Fruit fly (Drosophila melanogaster) whole organism, adult: Measurements from ENCODE around the gene CG32588.

Source experiments
- CG33017 ChIP-seq: fragments of 200-800 bp; sonication (Bioruptor generic); optimal IDR thresholded peaks from 2 replicates; lab custom pipeline; 2018; ENCODE audit warnings: missing biosample characterization, mild to moderate bottlenecking, missing genetic modification characterization, moderate library complexity
- Hr96 ChIP-seq: fragments of 200-800 bp; sonication (Bioruptor generic); optimal IDR thresholded peaks from 2 replicates; lab custom pipeline; 2016; ENCODE audit warnings: missing biosample characterization, missing genetic modification characterization
- Mnt ChIP-seq: fragments of 200-800 bp; sonication (Bioruptor generic); optimal IDR thresholded peaks from 2 replicates; lab custom pipeline; 2016; ENCODE audit warnings: missing biosample characterization, mild to moderate bottlenecking, missing genetic modification characterization
- kay ChIP-seq: fragments of 200-800 bp; sonication (Bioruptor generic); peaks from one replicate; lab custom pipeline; 2016; ENCODE audit warnings: missing biosample characterization, missing genetic modification characterization, borderline replicate concordance
- tj ChIP-seq: fragments of 200-800 bp; sonication (Bioruptor generic); optimal IDR thresholded peaks from 3 replicates; lab custom pipeline; 2017; ENCODE audit warnings: missing biosample characterization, mild to moderate bottlenecking, missing genetic modification characterization, moderate library complexity
- toe ChIP-seq: fragments of 200-800 bp; sonication (Bioruptor generic); optimal IDR thresholded peaks from 2 replicates; lab custom pipeline; 2016; ENCODE audit warnings: missing biosample characterization, missing genetic modification characterization

DNA sequence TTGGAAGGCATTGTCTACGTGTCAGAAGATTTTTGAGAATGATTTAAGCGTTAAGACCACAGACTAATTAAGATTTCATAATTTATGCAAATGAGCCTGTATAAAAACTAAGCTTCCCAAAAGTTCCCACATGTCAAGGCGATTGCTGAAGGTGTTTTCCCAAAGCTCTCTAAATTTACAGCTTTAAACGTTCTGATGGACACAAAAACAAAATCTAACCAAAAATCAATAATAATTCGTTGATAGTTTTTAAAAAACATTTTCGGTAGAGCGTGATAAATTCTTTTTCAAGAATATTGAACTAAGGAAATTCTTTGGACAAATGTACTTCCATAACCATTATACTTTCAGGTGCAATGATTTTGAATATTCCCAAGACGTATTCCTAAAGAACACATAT, 44.4 kb downstream of the CG32588 start:
- TF ChIP-seq Mnt (GFP tag; lab: Kevin White, UChicago) (no peak), CG33017 (tag; lab: Kevin White, UChicago) (no peak), Hr96 (GFP tag; lab: Kevin White, UChicago) (no peak), toe (GFP tag; lab: Kevin White, UChicago) (no peak), kay (GFP tag; lab: Kevin White, UChicago) (no peak), tj (GFP tag; lab: Kevin White, UChicago) (no peak)
